Fruit fly (Drosophila melanogaster) whole organism, embryonic: ENCODE data around the gene CG9837.
A peak's percentile ranks its signal among the peaks of the same experiment; 100 is the strongest.

ENCODE experiments used
- Ada2b ChIP-seq: fragments of 200-800 bp; sonication (Bioruptor generic); IDR thresholded peaks from 2 replicates; pipeline ENCODE4 v1.3.6; 2022; ENCODE audit warnings: missing biosample characterization, missing genetic modification characterization
- Asciz ChIP-seq: fragments of 200-800 bp; sonication (Bioruptor generic); optimal IDR thresholded peaks from 2 replicates; lab custom pipeline; 2017; ENCODE audit warnings: missing biosample characterization, mild to moderate bottlenecking, missing genetic modification characterization, missing genetic modification reagents
- BEAF-32 ChIP-seq: fragments of 200-800 bp; sonication (Bioruptor generic); optimal IDR thresholded peaks from 3 replicates; lab custom pipeline; 2017; ENCODE audit warnings: missing biosample characterization, missing genetic modification characterization, mild to moderate bottlenecking, moderate library complexity, missing genetic modification reagents
- CG1024 ChIP-seq: fragments of 200-800 bp; sonication (Bioruptor generic); IDR thresholded peaks from 2 replicates; pipeline ENCODE4 v1.3.6; 2022; ENCODE audit warnings: missing biosample characterization, missing genetic modification characterization
- CG10274 ChIP-seq: fragments of 200-800 bp; sonication (Bioruptor generic); optimal IDR thresholded peaks from 3 replicates; lab custom pipeline; 2017; ENCODE audit warnings: missing biosample characterization, mild to moderate bottlenecking, missing genetic modification characterization
- CG11695 ChIP-seq: fragments of 200-800 bp; sonication (Bioruptor generic); IDR thresholded peaks from 3 replicates; pipeline ENCODE4 v1.3.6; 2022; ENCODE audit warnings: missing biosample characterization, missing genetic modification characterization
- CG12391 ChIP-seq: fragments of 200-800 bp; sonication (Bioruptor generic); optimal IDR thresholded peaks from 3 replicates; lab custom pipeline; 2018; ENCODE audit warnings: missing biosample characterization, mild to moderate bottlenecking, missing genetic modification characterization, moderate library complexity
- CG1602 ChIP-seq: fragments of 200-800 bp; sonication (Bioruptor generic); optimal IDR thresholded peaks from 3 replicates; lab custom pipeline; 2016; ENCODE audit warnings: missing biosample characterization, missing genetic modification characterization
- CG17385 ChIP-seq: fragments of 200-800 bp; sonication (Bioruptor generic); optimal IDR thresholded peaks from 3 replicates; lab custom pipeline; 2018; ENCODE audit warnings: missing biosample characterization, mild to moderate bottlenecking, missing genetic modification characterization
- CG17612 ChIP-seq: fragments of 200-800 bp; sonication (Bioruptor generic); IDR thresholded peaks from 2 replicates; pipeline ENCODE4 v1.3.6; 2022; ENCODE audit warnings: missing biosample characterization, missing genetic modification characterization
- CG18011 ChIP-seq: fragments of 200-800 bp; sonication (Bioruptor generic); optimal IDR thresholded peaks from 2 replicates; lab custom pipeline; 2017; ENCODE audit warnings: missing biosample characterization, missing genetic modification characterization, mild to moderate bottlenecking, moderate library complexity, missing genotype
- CG2202 ChIP-seq: fragments of 200-800 bp; sonication (Bioruptor generic); optimal IDR thresholded peaks from 2 replicates; lab custom pipeline; 2018; ENCODE audit warnings: missing biosample characterization, mild to moderate bottlenecking, missing genetic modification characterization
- CG34376 ChIP-seq: fragments of 200-800 bp; sonication (Bioruptor generic); optimal IDR thresholded peaks from 2 replicates; lab custom pipeline; 2018; ENCODE audit warnings: missing biosample characterization, mild to moderate bottlenecking, missing genetic modification characterization
- CG4360 ChIP-seq: fragments of 200-800 bp; sonication (Bioruptor generic); IDR thresholded peaks from 2 replicates; pipeline ENCODE4 v1.3.6; 2022; ENCODE audit warnings: missing biosample characterization, missing genetic modification characterization
- CG6765 ChIP-seq: fragments of 200-800 bp; sonication (Bioruptor generic); optimal IDR thresholded peaks from 3 replicates; lab custom pipeline; 2017; ENCODE audit warnings: missing biosample characterization, mild to moderate bottlenecking, missing genetic modification characterization
- CG7357 ChIP-seq: fragments of 200-800 bp; sonication (Bioruptor generic); IDR thresholded peaks from 3 replicates; pipeline ENCODE4 v1.3.6; 2022; ENCODE audit warnings: missing biosample characterization, missing genetic modification characterization
- CG9932 ChIP-seq: fragments of 200-800 bp; sonication (Bioruptor generic); IDR thresholded peaks from 2 replicates; pipeline ENCODE4 v1.3.6; 2022; ENCODE audit warnings: missing biosample characterization, missing genetic modification characterization
- Dbx ChIP-seq: fragments of 200-800 bp; sonication (Bioruptor generic); IDR thresholded peaks from 3 replicates; pipeline ENCODE4 v1.3.6; 2022; ENCODE audit warnings: missing biosample characterization, missing genetic modification characterization
- Deaf1 ChIP-seq: fragments of 200-800 bp; optimal IDR thresholded peaks from 3 replicates; lab custom pipeline; 2019; ENCODE audit warnings: missing biosample characterization, mild to moderate bottlenecking, missing genetic modification characterization, moderate library complexity
- Dref ChIP-seq: fragments of 200-800 bp; sonication (Bioruptor generic); IDR thresholded peaks from 2 replicates; pipeline ENCODE4 v1.3.6; 2022; ENCODE audit warnings: missing biosample characterization, missing genetic modification characterization
- Eip74EF ChIP-seq, 2 experiments: fragments of 200-800 bp in 1 of 2; fragments of >200 bp in 1 of 2; sonication (Bioruptor generic) in 1 of 2; optimal IDR thresholded peaks; 2 replicates each; lab custom pipeline; 2017 to 2019; ENCODE audit warnings: missing biosample characterization in 2 of 2, missing genetic modification characterization in 2 of 2, mild to moderate bottlenecking in 1 of 2, moderate library complexity in 1 of 2
- Ets97D ChIP-seq: fragments of 200-800 bp; sonication (Bioruptor generic); optimal IDR thresholded peaks from 3 replicates; lab custom pipeline; 2016; ENCODE audit warnings: missing biosample characterization, missing genetic modification characterization
- HLH3B ChIP-seq: fragments of 200-800 bp; sonication (Bioruptor generic); IDR thresholded peaks from 2 replicates; pipeline ENCODE4 v1.3.6; 2022; ENCODE audit warnings: missing biosample characterization, missing genetic modification characterization
- Hmr ChIP-seq: fragments of 200-800 bp; sonication (Bioruptor generic); optimal IDR thresholded peaks from 3 replicates; lab custom pipeline; 2017; ENCODE audit warnings: mild to moderate bottlenecking, missing biosample characterization, missing genetic modification reagents, missing genetic modification characterization
- Hr39 ChIP-seq: fragments of >200 bp; optimal IDR thresholded peaks from 2 replicates; lab custom pipeline; 2017
- Hr78 ChIP-seq, 2 experiments: fragments of 200-800 bp in 1 of 2; fragments of >200 bp in 1 of 2; sonication (Bioruptor generic) in 1 of 2; optimal IDR thresholded peaks; 2 replicates each; lab custom pipeline; 2017 to 2019; ENCODE audit warnings: missing biosample characterization in 2 of 2, missing genetic modification characterization in 2 of 2, mild to moderate bottlenecking in 1 of 2, moderate library complexity in 1 of 2
- Mad ChIP-seq: fragments of 200-800 bp; sonication (Bioruptor generic); optimal IDR thresholded peaks from 2 replicates; lab custom pipeline; 2016; ENCODE audit warnings: missing biosample characterization, missing genetic modification characterization
- Med ChIP-seq: fragments of 200-800 bp; sonication (Bioruptor generic); peaks from one replicate; lab custom pipeline; 2016; ENCODE audit warnings: missing biosample characterization, missing genetic modification characterization, mild to moderate bottlenecking, inconsistent platforms, moderate library complexity
- Mrtf ChIP-seq: fragments of 200-800 bp; sonication (Bioruptor generic); IDR thresholded peaks from 3 replicates; pipeline ENCODE4 v1.3.6; 2022; ENCODE audit warnings: missing biosample characterization, missing genetic modification characterization
- Sox102F ChIP-seq: fragments of 200-800 bp; sonication (Bioruptor generic); optimal IDR thresholded peaks from 2 replicates; lab custom pipeline; 2018; ENCODE audit warnings: missing biosample characterization, mild to moderate bottlenecking, missing genetic modification characterization, moderate library complexity
- Stat92E ChIP-seq, 3 experiments: fragments of >200 bp in 2 of 3; fragments of 200-800 bp in 1 of 3; sonication (Bioruptor generic) in 1 of 3; optimal IDR thresholded peaks; 2 replicates each; lab custom pipeline; 2017 to 2019; ENCODE audit warnings: missing biosample characterization in 3 of 3, missing genetic modification characterization in 3 of 3, mild to moderate bottlenecking in 1 of 3, moderate library complexity in 1 of 3
- ac ChIP-seq: fragments of 200-800 bp; sonication (Bioruptor generic); optimal IDR thresholded peaks from 3 replicates; lab custom pipeline; 2017; ENCODE audit warnings: missing biosample characterization, mild to moderate bottlenecking, missing genetic modification characterization
- da ChIP-seq: fragments of 200-800 bp; sonication (Bioruptor generic); optimal IDR thresholded peaks from 2 replicates; lab custom pipeline; 2016; ENCODE audit warnings: missing biosample characterization, missing genetic modification characterization
- dan ChIP-seq: fragments of 200-800 bp; sonication (Bioruptor generic); IDR thresholded peaks from 2 replicates; pipeline ENCODE4 v1.3.6; 2022; ENCODE audit warnings: missing biosample characterization, missing genetic modification characterization
- gsb-n ChIP-seq: fragments of 200-800 bp; sonication (Bioruptor generic); optimal IDR thresholded peaks from 3 replicates; lab custom pipeline; 2018; ENCODE audit warnings: missing biosample characterization, mild to moderate bottlenecking, missing genetic modification characterization
- ham ChIP-seq: fragments of 200-800 bp; sonication (Bioruptor generic); IDR thresholded peaks from 2 replicates; pipeline ENCODE4 v1.3.6; 2022; ENCODE audit warnings: missing biosample characterization, missing genetic modification characterization
- hb ChIP-seq: fragments of 200-800 bp; sonication (Bioruptor generic); IDR thresholded peaks from 3 replicates; pipeline ENCODE4 v1.3.6; 2022; ENCODE audit warnings: missing biosample characterization, missing genetic modification characterization; ENCODE audit not compliant: partially characterized antibody
- klu ChIP-seq: fragments of 200-800 bp; sonication (Bioruptor generic); IDR thresholded peaks from 2 replicates; pipeline ENCODE4 v1.3.6; 2022; ENCODE audit warnings: missing biosample characterization, missing genetic modification characterization
- lov ChIP-seq, 2 experiments: fragments of 200-800 bp in 1 of 2; fragments of >200 bp in 1 of 2; sonication (Bioruptor generic) in 1 of 2; IDR thresholded peaks in 1 of 2; optimal IDR thresholded peaks in 1 of 2; 2 replicates in 1 of 2; 3 replicates in 1 of 2; pipeline versions ENCODE4 v1.3.6 to Lab custom; 2017 to 2022; ENCODE audit warnings: missing biosample characterization in 1 of 2, missing genetic modification characterization in 1 of 2
- luna ChIP-seq: fragments of 200-800 bp; sonication (Bioruptor generic); optimal IDR thresholded peaks from 2 replicates; lab custom pipeline; 2016; ENCODE audit warnings: missing biosample characterization, missing genetic modification characterization
- nmo ChIP-seq: fragments of 200-800 bp; sonication (Bioruptor generic); optimal IDR thresholded peaks from 2 replicates; lab custom pipeline; 2018; ENCODE audit warnings: missing biosample characterization, mild to moderate bottlenecking, missing genetic modification characterization, moderate library complexity
- scrt ChIP-seq: fragments of 200-800 bp; sonication (Bioruptor generic); optimal IDR thresholded peaks from 2 replicates; lab custom pipeline; 2018; ENCODE audit warnings: missing biosample characterization, mild to moderate bottlenecking, missing genetic modification characterization, moderate library complexity
- sima ChIP-seq: fragments of 200-800 bp; sonication (Bioruptor generic); optimal IDR thresholded peaks from 2 replicates; lab custom pipeline; 2016; ENCODE audit warnings: missing biosample characterization, missing genetic modification characterization
- slp2 ChIP-seq: fragments of 200-800 bp; sonication (Bioruptor generic); optimal IDR thresholded peaks from 2 replicates; lab custom pipeline; 2016; ENCODE audit warnings: missing biosample characterization, missing genetic modification characterization
- tll ChIP-seq, 2 experiments: fragments of 200-800 bp in 1 of 2; fragments of >200 bp in 1 of 2; sonication (Bioruptor generic) in 1 of 2; optimal IDR thresholded peaks; 2 replicates each; lab custom pipeline; 2017 to 2019; ENCODE audit warnings: missing biosample characterization in 2 of 2, missing genetic modification characterization in 2 of 2, mild to moderate bottlenecking in 1 of 2, moderate library complexity in 1 of 2
- trh ChIP-seq: fragments of 200-800 bp; sonication (Bioruptor generic); optimal IDR thresholded peaks from 2 replicates; lab custom pipeline; 2016; ENCODE audit warnings: missing biosample characterization, missing genetic modification characterization
- ttk ChIP-seq: fragments of 200-800 bp; sonication (Bioruptor generic); IDR thresholded peaks from 2 replicates; pipeline ENCODE4 v2.1.2; 2022; ENCODE audit warnings: missing biosample characterization, missing genetic modification characterization
- zen2 ChIP-seq: fragments of 200-800 bp; sonication (Bioruptor generic); IDR thresholded peaks from 3 replicates; pipeline ENCODE4 v1.3.6; 2022; ENCODE audit warnings: missing biosample characterization, missing genetic modification characterization; ENCODE audit not compliant: partially characterized antibody

The CG9837 gene

DNA sequence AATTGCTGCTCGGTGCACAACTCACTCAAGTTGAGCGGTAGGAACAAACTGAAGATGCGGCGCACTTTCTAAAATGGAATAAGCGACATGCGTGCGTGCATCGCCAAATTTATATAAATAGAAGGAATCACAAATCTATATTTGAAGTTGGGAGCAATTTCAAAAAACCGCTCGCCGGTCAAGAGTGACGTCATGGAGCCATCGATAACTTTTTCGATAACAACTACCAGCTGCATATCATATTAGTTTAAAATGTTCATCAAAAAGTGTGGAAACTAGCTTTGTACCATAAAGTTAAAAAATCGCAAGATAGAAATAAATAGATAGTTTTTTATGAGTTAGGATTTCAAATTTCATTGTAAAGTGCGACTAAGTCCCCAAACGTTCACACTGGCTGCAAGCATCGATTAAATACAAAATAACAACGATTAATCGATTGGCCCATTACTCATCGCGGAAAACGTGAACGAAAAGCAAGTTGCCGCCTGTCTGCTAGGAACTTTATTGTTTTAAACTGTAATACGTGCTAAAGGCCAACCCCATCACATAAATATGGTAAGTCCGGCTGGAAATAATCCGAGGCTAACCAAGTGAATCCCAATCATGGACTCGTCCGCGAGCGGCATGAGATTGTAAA lies 12.1 kb downstream of the CG9837 start, which contains the start of the genes Pif1A, Pif1B and CCT7 (continued):
- no peak for TF ChIP-seq CG4360 (GFP tag; lab: Robert Waterston, UW)
- TF ChIP-seq Dref (GFP tag; lab: Robert Waterston, UW) = peak; percentile 91
- TF ChIP-seq hb = peak; percentile 86
- TF ChIP-seq CG2202 (tag; lab: Kevin White, UChicago) = no peak
- TF ChIP-seq ac (GFP tag; lab: Kevin White, UChicago) = no peak
- TF ChIP-seq CG6765 (GFP tag; lab: Kevin White, UChicago) = no peak
- TF ChIP-seq Mrtf (GFP tag; lab: Robert Waterston, UW) = no peak
- peak; percentile 47 for TF ChIP-seq nmo (GFP tag; lab: Kevin White, UChicago)
- TF ChIP-seq Stat92E (GFP tag; optimal IDR thresholded peaks at IDR 0.05; lab: Kevin White, UChicago) = peak in 1 of 3 experiments; percentile 66
- TF ChIP-seq BEAF-32 (GFP tag; lab: Kevin White, UChicago) = peak; percentile 94
- TF ChIP-seq, all 482 proteins: peak for 135

DNA sequence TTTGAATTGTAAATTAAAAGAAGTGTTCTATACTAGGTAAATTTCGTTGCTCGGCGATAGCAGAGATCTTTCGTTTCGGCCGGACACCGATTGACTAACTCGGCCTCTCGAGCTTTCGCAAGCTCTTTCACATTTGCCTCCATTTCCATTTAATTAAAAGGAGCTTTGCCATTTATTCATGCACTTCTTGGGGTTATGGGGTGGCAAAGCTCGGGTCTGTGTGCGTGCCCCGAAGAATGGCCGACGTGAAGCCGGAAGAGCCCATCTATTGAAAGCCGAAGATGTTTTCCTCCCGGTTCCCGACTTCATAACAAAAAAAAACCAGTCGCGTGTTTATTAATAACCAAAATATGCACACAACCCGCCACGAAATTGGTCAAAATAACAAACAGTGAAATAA lies 13.5 kb downstream of the CG9837 start:
- no peak for TF ChIP-seq CG17385
- TF ChIP-seq sima (GFP tag; lab: Kevin White, UChicago) = no peak
- no peak for TF ChIP-seq CG11695 (GFP tag; lab: Robert Waterston, UW)
- TF ChIP-seq Hr39 = no peak
- no peak for TF ChIP-seq CG18011 (GFP tag; lab: Kevin White, UChicago)
- TF ChIP-seq CG12391 (tag; lab: Kevin White, UChicago) = no peak
- peak; percentile 72 for TF ChIP-seq Med (GFP tag; lab: Kevin White, UChicago)
- peak; percentile 20 for TF ChIP-seq Hmr (GFP tag; lab: Kevin White, UChicago)
- no peak for TF ChIP-seq CG1024
- no peak for TF ChIP-seq CG9932 (GFP tag; lab: Robert Waterston, UW)
- TF ChIP-seq lov (optimal IDR thresholded peaks at IDR 0.05; lab: Kevin White, UChicago) = no peak
- TF ChIP-seq lov (GFP tag; IDR thresholded peaks at IDR 0.05; lab: Robert Waterston, UW) = no peak
- no peak for TF ChIP-seq CG10274 (GFP tag; lab: Kevin White, UChicago)
- TF ChIP-seq dan (GFP tag; lab: Robert Waterston, UW) = no peak
- no peak for TF ChIP-seq Mad (GFP tag; lab: Kevin White, UChicago)
- TF ChIP-seq ttk = no peak
- TF ChIP-seq klu = no peak
- no peak for TF ChIP-seq CG17612 (GFP tag; lab: Robert Waterston, UW)
- TF ChIP-seq HLH3B = no peak
- TF ChIP-seq zen2 (GFP tag; lab: Robert Waterston, UW) = no peak
- TF ChIP-seq CG7357 (GFP tag; lab: Robert Waterston, UW) = no peak
- no peak for TF ChIP-seq tll (GFP tag; optimal IDR thresholded peaks at IDR 0.05; lab: Kevin White, UChicago)
- no peak for TF ChIP-seq CG1602 (GFP tag; lab: Kevin White, UChicago)
- TF ChIP-seq Sox102F = no peak
- no peak for TF ChIP-seq Asciz (GFP tag; lab: Kevin White, UChicago)
- TF ChIP-seq Deaf1 = peak; percentile 93
- TF ChIP-seq Eip74EF (GFP tag; optimal IDR thresholded peaks at IDR 0.05; lab: Kevin White, UChicago) = peak in 1 of 2 experiments; percentile 66
- TF ChIP-seq CG34376 (GFP tag; lab: Kevin White, UChicago) = peak; percentile 55
- TF ChIP-seq trh = no peak
- peak; percentile 6 for TF ChIP-seq scrt
- TF ChIP-seq ham (GFP tag; lab: Robert Waterston, UW) = no peak
- TF ChIP-seq da = no peak
- TF ChIP-seq Dbx (GFP tag; lab: Robert Waterston, UW) = no peak
- TF ChIP-seq Ada2b (GFP tag; lab: Robert Waterston, UW) = no peak
- peak in 1 of 2 experiments; percentile 65 for TF ChIP-seq Hr78 (GFP tag; optimal IDR thresholded peaks at IDR 0.05; lab: Kevin White, UChicago)
- TF ChIP-seq slp2 (GFP tag; lab: Kevin White, UChicago) = no peak
- TF ChIP-seq gsb-n (tag; lab: Kevin White, UChicago) = no peak
- no peak for TF ChIP-seq luna
- peak; percentile 16 for TF ChIP-seq Ets97D (GFP tag; lab: Kevin White, UChicago)
